Worm (Caenorhabditis elegans): ENCODE results near the gene msp-65.
"Not testable (repeated sequence)": the region's sequence is repeated elsewhere in the genome, so short reads cannot be mapped to it uniquely, and the experiment has no call there.

msp-65 gene

DNA sequence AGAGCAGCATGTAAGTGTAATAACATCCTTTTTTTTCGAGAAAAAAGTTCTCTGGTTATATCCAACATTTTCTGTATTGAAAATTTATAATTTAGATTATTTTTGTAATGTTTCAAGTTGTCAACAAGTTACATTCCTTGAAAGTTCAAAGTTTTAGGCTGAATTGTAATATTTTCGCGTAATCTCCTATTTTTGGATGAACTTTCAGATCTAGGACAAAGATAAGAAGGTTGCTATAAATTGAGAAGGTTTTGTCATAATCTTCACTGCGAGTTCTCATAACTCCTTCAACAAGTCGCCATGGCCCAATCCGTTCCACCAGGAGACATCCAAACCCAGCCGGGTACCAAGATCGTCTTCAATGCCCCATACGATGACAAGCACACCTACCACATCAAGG lies at the start of gene msp-65:
msp-65 (plus strand) TSS at position 301 of the 400 bp plus-strand sequence.
- not testable (repeated sequence) for TF ChIP-seq ztf-28, rcor-1, madf-6 (GFP tag; IDR thresholded peaks at IDR 0.05)

- TF ChIP-seq let-526 (GFP tag; IDR thresholded peaks at IDR 0.05) = no peak
- TF ChIP-seq snpc-3.4 (tag; optimal IDR thresholded peaks at IDR 0.05) = no peak
- no peak for TF ChIP-seq D2030.7 (GFP tag; IDR thresholded peaks at IDR 0.05)
- TF ChIP-seq attf-6 (GFP tag; IDR thresholded peaks at IDR 0.05) = no peak
- no peak for TF ChIP-seq let-607 (tag; optimal IDR thresholded peaks at IDR 0.05)
- TF ChIP-seq lin-40 (tag; optimal IDR thresholded peaks at IDR 0.05) = no peak
- no peak for TF ChIP-seq pha-4 (tag; optimal IDR thresholded peaks at IDR 0.05)
- no peak for TF ChIP-seq him-1 (tag; optimal IDR thresholded peaks at IDR 0.05)
Observed at ce11 chrIV:5268803-5269202, 47.5 kb upstream of the msp-65 start, which contains the start of gene F36H12.4. TSS of gene F36H12.4 (plus strand) at chrIV:5269103.

DNA sequence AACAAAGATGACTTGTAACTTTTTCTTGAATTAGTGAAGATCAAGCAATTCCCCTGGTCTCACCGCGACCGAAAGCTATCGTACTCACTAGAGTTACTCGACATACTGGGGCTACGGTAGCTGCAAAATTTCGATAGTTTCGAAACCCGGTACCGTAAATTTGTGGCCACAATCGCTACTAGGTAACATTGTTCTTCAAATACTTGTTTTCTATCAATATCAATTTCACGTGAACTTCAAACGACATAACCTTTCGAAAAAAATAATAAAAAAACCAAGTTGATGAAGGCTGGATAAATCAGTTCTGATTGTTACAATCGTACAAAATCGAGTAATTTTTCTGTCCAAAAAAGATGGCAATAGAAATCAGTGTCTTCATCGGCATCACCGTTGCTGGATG lies 43.8 kb upstream of the msp-65 start, which contains the start of gene F36H12.3:
F36H12.3 (plus strand) TSS at position 301 of the 400 bp plus-strand sequence.
- no peak for TF ChIP-seq nhr-179 (tag; optimal IDR thresholded peaks at IDR 0.05)

DNA sequence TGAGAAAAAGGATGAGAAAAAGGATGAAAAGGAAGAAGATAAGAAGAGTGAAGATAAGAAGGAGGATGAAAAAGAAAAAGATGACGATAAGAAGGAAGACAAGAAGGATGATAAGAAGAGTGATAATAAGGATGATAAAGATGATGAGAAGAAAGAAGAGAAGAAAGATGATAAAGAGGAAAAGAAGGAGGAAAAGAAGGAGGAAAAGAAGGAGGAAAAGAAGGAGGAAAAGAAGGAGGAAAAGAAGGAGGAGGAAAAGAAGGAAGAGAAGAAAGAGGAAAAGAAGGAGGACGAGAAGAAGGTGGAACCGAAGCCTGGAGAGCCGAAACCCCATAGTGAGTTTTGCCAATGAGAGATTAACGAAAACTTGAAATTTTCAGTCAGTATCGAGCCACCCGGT lies 42.9 kb upstream of the msp-65 start:
- TF ChIP-seq egl-18 (GFP tag; IDR thresholded peaks at IDR 0.05) (no peak), ama-1 (optimal IDR thresholded peaks at IDR 0.05) (no peak), ama-1 (GFP tag; optimal IDR thresholded peaks at IDR 0.05) (no peak), lin-40 (tag; optimal IDR thresholded peaks at IDR 0.05) (no peak), zim-3 (tag; optimal IDR thresholded peaks at IDR 0.05) (no peak), somi-1 (GFP tag; optimal IDR thresholded peaks at IDR 0.05) (no peak), F33H1.4 (GFP tag; IDR thresholded peaks at IDR 0.05) (no peak), akir-1 (GFP tag; optimal IDR thresholded peaks at IDR 0.05) (no peak), ekl-4 (GFP tag; IDR thresholded peaks at IDR 0.05) (no peak), C17E4.6 (GFP tag; IDR thresholded peaks at IDR 0.05) (no peak), chd-7 (tag; optimal IDR thresholded peaks at IDR 0.05) (no peak), efl-1 (GFP tag; optimal IDR thresholded peaks at IDR 0.05) (no peak), F57C9.4 (tag; optimal IDR thresholded peaks at IDR 0.05) (no peak), sdz-38 (tag; optimal IDR thresholded peaks at IDR 0.05) (no peak), hmg-1.2 (GFP tag; IDR thresholded peaks at IDR 0.05) (no peak), B0019.2 (GFP tag; conservative IDR thresholded peaks at IDR 0.05) (no peak), die-1 (tag; optimal IDR thresholded peaks at IDR 0.05) (no peak), nfya-2 (GFP tag; IDR thresholded peaks at IDR 0.05) (no peak)

ce11 chrIV:5274123-5274581 lies 42.2 kb upstream of the msp-65 start, which contains the start of gene slfl-4:
TSS of gene slfl-4 (plus strand) at chrIV:5274531.
- TF ChIP-seq xnd-1 (tag; optimal IDR thresholded peaks at IDR 0.05) (peak; percentile 31), Y95B8A.8 (GFP tag; IDR thresholded peaks at IDR 0.05) (no peak), die-1 (tag; optimal IDR thresholded peaks at IDR 0.05) (no peak), lsy-27 (tag; optimal IDR thresholded peaks at IDR 0.05; ENCODE audit: borderline replicate concordance, insufficient read depth) (no peak), zim-3 (tag; optimal IDR thresholded peaks at IDR 0.05) (no peak), egl-44 (GFP tag; IDR thresholded peaks at IDR 0.05) (no peak), tbx-9 (tag; optimal IDR thresholded peaks at IDR 0.05; ENCODE audit: borderline replicate concordance) (no peak), snpc-4 (GFP tag; optimal IDR thresholded peaks at IDR 0.05) (no peak), snpc-4 (tag; optimal IDR thresholded peaks at IDR 0.05) (peak in 3 of 4 experiments; percentile 72 to 74 (median 73)), nfya-2 (GFP tag; IDR thresholded peaks at IDR 0.05) (no peak), efl-1 (GFP tag; optimal IDR thresholded peaks at IDR 0.05) (peak; percentile 33), lin-54 (GFP tag; optimal IDR thresholded peaks at IDR 0.05) (no peak), hlh-12 (tag; optimal IDR thresholded peaks at IDR 0.05) (no peak), egl-18 (GFP tag; IDR thresholded peaks at IDR 0.05) (no peak), lin-26 (GFP tag; IDR thresholded peaks at IDR 0.05) (no peak), F10E7.11 (tag; optimal IDR thresholded peaks at IDR 0.05) (no peak), athp-1 (tag; optimal IDR thresholded peaks at IDR 0.05) (no peak), snpc-3.4 (tag; optimal IDR thresholded peaks at IDR 0.05) (no peak), rcor-1 (GFP tag; IDR thresholded peaks at IDR 0.05) (no peak), somi-1 (GFP tag; optimal IDR thresholded peaks at IDR 0.05) (no peak), lag-1 (GFP tag; IDR thresholded peaks at IDR 0.05) (no peak), ceh-79 (tag; optimal IDR thresholded peaks at IDR 0.05) (no peak)
